Fruit fly (Drosophila melanogaster) whole organism, embryonic: ENCODE measurements around the gene mRpL19.

Experiments
- Abd-B ChIP-seq: fragments of 200-800 bp; sonication (Bioruptor generic); optimal IDR thresholded peaks from 2 replicates; lab custom pipeline; 2018; ENCODE audit warnings: missing biosample characterization, mild to moderate bottlenecking, missing genetic modification characterization, moderate library complexity
- Ada2b ChIP-seq: fragments of 200-800 bp; sonication (Bioruptor generic); IDR thresholded peaks from 2 replicates; pipeline ENCODE4 v1.3.6; 2022; ENCODE audit warnings: missing biosample characterization, missing genetic modification characterization
- C15 ChIP-seq: fragments of 200-800 bp; sonication (Bioruptor generic); IDR thresholded peaks from 3 replicates; pipeline ENCODE4 v1.3.6; 2022; ENCODE audit warnings: missing biosample characterization, missing genetic modification characterization
- CG10147 ChIP-seq: fragments of 200-800 bp; sonication (Bioruptor generic); optimal IDR thresholded peaks from 2 replicates; lab custom pipeline; 2019; ENCODE audit warnings: missing biosample characterization, mild to moderate bottlenecking, missing genetic modification characterization, moderate library complexity
- CG10654 ChIP-seq: fragments of 200-800 bp; sonication (Bioruptor generic); optimal IDR thresholded peaks from 2 replicates; lab custom pipeline; 2016; ENCODE audit warnings: missing biosample characterization, missing genetic modification characterization
- CG11093 ChIP-seq: fragments of 200-800 bp; sonication (Bioruptor generic); IDR thresholded peaks from 3 replicates; pipeline ENCODE4 v1.3.6; 2022; ENCODE audit warnings: missing biosample characterization, missing genetic modification characterization
- CG13424 ChIP-seq: fragments of 200-800 bp; sonication (Bioruptor generic); optimal IDR thresholded peaks from 2 replicates; lab custom pipeline; 2019; ENCODE audit warnings: missing biosample characterization, mild to moderate bottlenecking, missing genetic modification characterization, moderate library complexity
- CG15601 ChIP-seq: fragments of 200-800 bp; sonication (Bioruptor generic); optimal IDR thresholded peaks from 3 replicates; lab custom pipeline; 2019; ENCODE audit warnings: missing biosample characterization, mild to moderate bottlenecking, missing genetic modification characterization, moderate library complexity
- CG1602 ChIP-seq: fragments of 200-800 bp; sonication (Bioruptor generic); optimal IDR thresholded peaks from 3 replicates; lab custom pipeline; 2016; ENCODE audit warnings: missing biosample characterization, missing genetic modification characterization
- CG17912 ChIP-seq: fragments of 200-800 bp; sonication (Bioruptor generic); optimal IDR thresholded peaks from 2 replicates; lab custom pipeline; 2018; ENCODE audit warnings: missing biosample characterization, mild to moderate bottlenecking, missing genetic modification characterization
- CG2678 ChIP-seq: fragments of 200-800 bp; sonication (Bioruptor generic); optimal IDR thresholded peaks from 3 replicates; lab custom pipeline; 2019; ENCODE audit warnings: missing biosample characterization, mild to moderate bottlenecking, missing genetic modification characterization, moderate library complexity
- CG34422 ChIP-seq: fragments of 200-800 bp; sonication (Bioruptor generic); IDR thresholded peaks from 3 replicates; pipeline ENCODE4 v1.3.6; 2022; ENCODE audit warnings: missing biosample characterization, missing genetic modification characterization
- CG8924 ChIP-seq: fragments of 200-800 bp; optimal IDR thresholded peaks from 3 replicates; lab custom pipeline; 2019; ENCODE audit warnings: missing biosample characterization, mild to moderate bottlenecking, missing genetic modification characterization, moderate library complexity
- CG9797 ChIP-seq: fragments of 200-800 bp; sonication (Bioruptor generic); optimal IDR thresholded peaks from 3 replicates; lab custom pipeline; 2018; ENCODE audit warnings: missing biosample characterization, mild to moderate bottlenecking, missing genetic modification characterization
- D19B ChIP-seq: fragments of 200-800 bp; sonication (Bioruptor generic); optimal IDR thresholded peaks from 2 replicates; lab custom pipeline; 2017; ENCODE audit warnings: missing biosample characterization, mild to moderate bottlenecking, missing genetic modification characterization
- Dad ChIP-seq: fragments of 200-800 bp; sonication (Bioruptor generic); optimal IDR thresholded peaks from 3 replicates; lab custom pipeline; 2016; ENCODE audit warnings: missing biosample characterization, missing genetic modification characterization
- Dp ChIP-seq: fragments of 200-800 bp; sonication (Bioruptor generic); optimal IDR thresholded peaks from 2 replicates; lab custom pipeline; 2018; ENCODE audit warnings: missing biosample characterization, mild to moderate bottlenecking, missing genetic modification characterization, moderate library complexity
- Fer1 ChIP-seq: fragments of 200-800 bp; sonication (Bioruptor generic); optimal IDR thresholded peaks from 2 replicates; lab custom pipeline; 2017; ENCODE audit warnings: missing biosample characterization, mild to moderate bottlenecking, missing genetic modification characterization
- Gug ChIP-seq: fragments of 200-800 bp; sonication (Bioruptor generic); IDR thresholded peaks from 4 replicates; pipeline ENCODE4 v1.3.6; 2022; ENCODE audit warnings: missing biosample characterization, missing genetic modification characterization
- HHEX ChIP-seq: fragments of 200-800 bp; sonication (Bioruptor generic); optimal IDR thresholded peaks from 3 replicates; lab custom pipeline; 2017; ENCODE audit warnings: missing biosample characterization, mild to moderate bottlenecking, missing genetic modification characterization, missing genetic modification reagents
- HLH54F ChIP-seq: fragments of 200-800 bp; sonication (Bioruptor generic); optimal IDR thresholded peaks from 3 replicates; lab custom pipeline; 2016; ENCODE audit warnings: missing biosample characterization, missing genetic modification characterization
- Hand ChIP-seq: fragments of 200-800 bp; sonication (Bioruptor generic); optimal IDR thresholded peaks from 2 replicates; lab custom pipeline; 2017; ENCODE audit warnings: mild to moderate bottlenecking, missing biosample characterization, missing genetic modification reagents, missing genetic modification characterization
- Kr ChIP-seq: fragments of 200-800 bp; sonication (Bioruptor generic); optimal IDR thresholded peaks from 2 replicates; lab custom pipeline; 2017; ENCODE audit warnings: missing biosample characterization, mild to moderate bottlenecking, missing genetic modification characterization
- Myb ChIP-seq: fragments of 200-800 bp; sonication (Bioruptor generic); optimal IDR thresholded peaks from 2 replicates; lab custom pipeline; 2016; ENCODE audit warnings: missing biosample characterization, missing genetic modification characterization
- NFAT ChIP-seq: fragments of 200-800 bp; sonication (Bioruptor generic); IDR thresholded peaks from 2 replicates; pipeline ENCODE4 v1.3.6; 2022; ENCODE audit warnings: missing biosample characterization, missing genetic modification characterization
- NK7.1 ChIP-seq: fragments of 200-800 bp; sonication (Bioruptor generic); optimal IDR thresholded peaks from 3 replicates; lab custom pipeline; 2016; ENCODE audit warnings: missing biosample characterization, missing genetic modification characterization
- Optix ChIP-seq: fragments of 200-800 bp; sonication (Bioruptor generic); IDR thresholded peaks from 3 replicates; pipeline ENCODE4 v1.3.6; 2022; ENCODE audit warnings: missing biosample characterization, missing genetic modification characterization
- Stat92E ChIP-seq, 3 experiments: fragments of >200 bp in 2 of 3; fragments of 200-800 bp in 1 of 3; sonication (Bioruptor generic) in 1 of 3; optimal IDR thresholded peaks; 2 replicates each; lab custom pipeline; 2017 to 2019; ENCODE audit warnings: missing biosample characterization in 3 of 3, missing genetic modification characterization in 3 of 3, mild to moderate bottlenecking in 1 of 3, moderate library complexity in 1 of 3
- Trl ChIP-seq, 3 experiments: fragments of >200 bp in 2 of 3; fragments of 200-800 bp in 1 of 3; sonication (Bioruptor generic) in 1 of 3; optimal IDR thresholded peaks; 2 replicates in 1 of 3; 3 replicates in 2 of 3; lab custom pipeline; 2016 to 2017; ENCODE audit warnings: missing biosample characterization in 1 of 3, missing genetic modification characterization in 1 of 3
- Xbp1 ChIP-seq: fragments of 200-800 bp; sonication (Bioruptor generic); optimal IDR thresholded peaks from 3 replicates; lab custom pipeline; 2016; ENCODE audit warnings: missing biosample characterization, mild to moderate bottlenecking, missing genetic modification characterization
- Xrp1 ChIP-seq: fragments of 200-800 bp; sonication (Bioruptor generic); IDR thresholded peaks from 2 replicates; pipeline ENCODE4 v1.3.6; 2022; ENCODE audit warnings: missing biosample characterization, missing genetic modification characterization
- ash1 ChIP-seq: fragments of 200-800 bp; sonication (Bioruptor generic); optimal IDR thresholded peaks from 2 replicates; lab custom pipeline; 2018; ENCODE audit warnings: missing biosample characterization, mild to moderate bottlenecking, missing genetic modification characterization
- ci ChIP-seq: fragments of 200-800 bp; sonication (Bioruptor generic); IDR thresholded peaks from 3 replicates; pipeline ENCODE4 v1.3.6; 2022; ENCODE audit warnings: missing biosample characterization, missing genetic modification characterization
- corto ChIP-seq: fragments of 200-800 bp; sonication (Bioruptor generic); optimal IDR thresholded peaks from 2 replicates; lab custom pipeline; 2016; ENCODE audit warnings: missing biosample characterization, mild to moderate bottlenecking, missing genetic modification characterization, moderate library complexity
- fru ChIP-seq: fragments of >200 bp; optimal IDR thresholded peaks from 2 replicates; lab custom pipeline; 2017
- fu2 ChIP-seq: fragments of 200-800 bp; sonication (Bioruptor generic); optimal IDR thresholded peaks from 2 replicates; lab custom pipeline; 2016; ENCODE audit warnings: missing biosample characterization, missing genetic modification characterization
- gem ChIP-seq: fragments of 200-800 bp; sonication (Bioruptor generic); optimal IDR thresholded peaks from 2 replicates; lab custom pipeline; 2019; ENCODE audit warnings: missing biosample characterization, mild to moderate bottlenecking, missing genetic modification characterization, moderate library complexity
- lov ChIP-seq, 2 experiments: fragments of 200-800 bp in 1 of 2; fragments of >200 bp in 1 of 2; sonication (Bioruptor generic) in 1 of 2; IDR thresholded peaks in 1 of 2; optimal IDR thresholded peaks in 1 of 2; 2 replicates in 1 of 2; 3 replicates in 1 of 2; pipeline versions ENCODE4 v1.3.6 to Lab custom; 2017 to 2022; ENCODE audit warnings: missing biosample characterization in 1 of 2, missing genetic modification characterization in 1 of 2
- luna ChIP-seq: fragments of 200-800 bp; sonication (Bioruptor generic); optimal IDR thresholded peaks from 2 replicates; lab custom pipeline; 2016; ENCODE audit warnings: missing biosample characterization, missing genetic modification characterization
- nerfin-1 ChIP-seq: fragments of 200-800 bp; sonication (Bioruptor generic); optimal IDR thresholded peaks from 3 replicates; lab custom pipeline; 2019; ENCODE audit warnings: missing biosample characterization, mild to moderate bottlenecking, missing genetic modification characterization, moderate library complexity
- nom ChIP-seq: fragments of 200-800 bp; sonication (Bioruptor generic); optimal IDR thresholded peaks from 2 replicates; lab custom pipeline; 2017; ENCODE audit warnings: missing biosample characterization, missing genetic modification characterization, mild to moderate bottlenecking, moderate library complexity, missing genetic modification reagents
- onecut ChIP-seq: fragments of 200-800 bp; sonication (Bioruptor generic); IDR thresholded peaks from 2 replicates; pipeline ENCODE4 v1.3.6; 2022; ENCODE audit warnings: missing biosample characterization, missing genetic modification characterization
- p53 ChIP-seq: fragments of 200-800 bp; sonication (Bioruptor generic); optimal IDR thresholded peaks from 2 replicates; lab custom pipeline; 2016; ENCODE audit warnings: missing biosample characterization, missing genetic modification characterization
- pfk ChIP-seq: fragments of 200-800 bp; sonication (Bioruptor generic); optimal IDR thresholded peaks from 2 replicates; lab custom pipeline; 2018; ENCODE audit warnings: missing biosample characterization, mild to moderate bottlenecking, missing genetic modification characterization, moderate library complexity
- run ChIP-seq: fragments of 200-800 bp; sonication (Bioruptor generic); optimal IDR thresholded peaks from 3 replicates; lab custom pipeline; 2018; ENCODE audit warnings: missing biosample characterization, mild to moderate bottlenecking, missing genetic modification characterization
- salm ChIP-seq: fragments of 200-800 bp; sonication (Bioruptor generic); optimal IDR thresholded peaks from 2 replicates; lab custom pipeline; 2018; ENCODE audit warnings: missing biosample characterization, mild to moderate bottlenecking, missing genetic modification characterization
- tgo ChIP-seq: fragments of 200-800 bp; sonication (Bioruptor generic); IDR thresholded peaks from 3 replicates; pipeline ENCODE4 v1.3.6; 2022; ENCODE audit warnings: missing biosample characterization, missing genetic modification characterization
- tup ChIP-seq: fragments of 200-800 bp; sonication (Bioruptor generic); optimal IDR thresholded peaks from 2 replicates; lab custom pipeline; 2016; ENCODE audit warnings: missing biosample characterization, mild to moderate bottlenecking, missing genetic modification characterization, moderate library complexity
- zen2 ChIP-seq: fragments of 200-800 bp; sonication (Bioruptor generic); IDR thresholded peaks from 3 replicates; pipeline ENCODE4 v1.3.6; 2022; ENCODE audit warnings: missing biosample characterization, missing genetic modification characterization; ENCODE audit not compliant: partially characterized antibody

The mRpL19 gene

DNA sequence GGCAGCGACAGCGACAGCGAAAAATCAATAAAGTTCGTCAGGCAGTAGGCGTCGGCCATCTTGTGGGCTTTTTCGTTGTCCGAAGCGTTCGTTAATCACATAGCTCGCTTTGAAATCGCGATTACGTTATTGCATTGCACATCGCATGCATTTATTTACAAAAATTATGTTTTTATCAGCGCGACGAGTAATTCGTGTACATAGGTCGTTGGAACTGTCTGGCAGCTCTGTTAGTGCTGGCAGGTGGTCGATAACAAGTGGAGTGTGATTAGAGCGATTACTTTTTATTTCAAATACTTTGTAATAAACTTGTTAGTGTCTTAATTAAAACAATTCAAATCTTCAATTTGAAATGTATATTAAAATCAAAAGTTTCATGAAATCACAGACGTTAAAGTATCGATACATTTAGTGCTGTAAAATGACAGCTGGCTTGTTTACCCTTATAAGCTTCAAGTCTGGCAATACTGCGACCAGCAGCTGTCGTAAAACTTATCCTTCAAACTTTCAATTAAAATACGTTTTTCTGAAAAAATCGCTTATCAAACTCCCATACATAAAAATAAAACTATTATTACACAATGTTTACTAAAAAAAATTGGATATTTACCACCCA, 10.1 kb upstream of the mRpL19 start, which contains the start of gene CG8032 (continued):
- TF ChIP-seq Dad (GFP tag; lab: Kevin White, UChicago) (peak; percentile 0), CG10147 (GFP tag; lab: Kevin White, UChicago) (no peak), lov (optimal IDR thresholded peaks at IDR 0.05; lab: Kevin White, UChicago) (no peak), lov (GFP tag; IDR thresholded peaks at IDR 0.05; lab: Robert Waterston, UW) (no peak), Gug (GFP tag; lab: Robert Waterston, UW) (0 out of 4 replicates have a peak, but pooled peaks have one; percentile 2), gem (tag; lab: Kevin White, UChicago) (peak; percentile 51), CG34422 (no peak), Ada2b (GFP tag; lab: Robert Waterston, UW) (no peak), pfk (no peak), ci (GFP tag; lab: Robert Waterston, UW) (no peak; the same call in 2 of the 3 replicates), salm (no peak), fu2 (peak; percentile 40), CG15601 (peak; percentile 41), luna (peak; percentile 13), CG13424 (tag; lab: Kevin White, UChicago) (peak; percentile 62), CG17912 (GFP tag; lab: Kevin White, UChicago) (peak; percentile 27), NK7.1 (GFP tag; lab: Kevin White, UChicago) (no peak), onecut (GFP tag; lab: Robert Waterston, UW) (peak; percentile 98), Abd-B (GFP tag; lab: Kevin White, UChicago) (peak; percentile 29), CG8924 (tag; lab: Kevin White, UChicago) (peak; percentile 47), C15 (GFP tag; lab: Robert Waterston, UW) (no peak), nom (peak; percentile 9), Hand (GFP tag; lab: Kevin White, UChicago) (no peak), corto (no peak), tgo (GFP tag; lab: Robert Waterston, UW) (no peak; the same call in 2 of the 3 replicates), Trl (optimal IDR thresholded peaks at IDR 0.05; lab: Kevin White, UChicago) (no peak), Trl (GFP tag; optimal IDR thresholded peaks at IDR 0.05; lab: Kevin White, UChicago) (peak; percentile 55), nerfin-1 (tag; lab: Kevin White, UChicago) (peak; percentile 17), Optix (GFP tag; lab: Robert Waterston, UW) (no peak), D19B (GFP tag; lab: Kevin White, UChicago) (no peak), HHEX (GFP tag; lab: Kevin White, UChicago) (no peak), Dp (GFP tag; lab: Kevin White, UChicago) (peak; percentile 37), CG1602 (GFP tag; lab: Kevin White, UChicago) (no peak), Stat92E (GFP tag; optimal IDR thresholded peaks at IDR 0.05; lab: Kevin White, UChicago) (no peak), NFAT (GFP tag; lab: Robert Waterston, UW) (no peak), Myb (peak; percentile 57), ash1 (no peak), Xrp1 (GFP tag; lab: Robert Waterston, UW) (peak; percentile 13; the same call in 1 of the 2 replicates), HLH54F (GFP tag; lab: Kevin White, UChicago) (peak; percentile 19), Xbp1 (peak; percentile 56), CG9797 (GFP tag; lab: Kevin White, UChicago) (peak; percentile 26), CG2678 (peak; percentile 43), CG11093 (GFP tag; lab: Robert Waterston, UW) (no peak), CG10654 (GFP tag; lab: Kevin White, UChicago) (no peak), run (tag; lab: Kevin White, UChicago) (no peak), p53 (GFP tag; lab: Kevin White, UChicago) (peak; percentile 32), Kr (GFP tag; lab: Kevin White, UChicago) (no peak), Fer1 (GFP tag; lab: Kevin White, UChicago) (no peak), tup (no peak), zen2 (GFP tag; lab: Robert Waterston, UW) (0 out of 3 replicates have a peak, but pooled peaks have one; percentile 31), fru (lab: Kevin White, UChicago) (no peak)
